Worm (Caenorhabditis elegans) whole organism, L2 larva: ENCODE data around the gene pals-27.

Source experiments
- Y55F3AM.14 ChIP-seq: fragments of 200-800 bp; sonication (Bioruptor generic); optimal IDR thresholded peaks from 2 replicates; lab custom pipeline; 2018; ENCODE audit warnings: mild to moderate bottlenecking, missing genetic modification characterization, missing compliant biosample characterization
- ama-1 ChIP-seq: fragments of 150-350 bp; optimal IDR thresholded peaks from 2 replicates; lab custom pipeline; 2018; ENCODE audit warnings: inconsistent platforms
- ceh-16 ChIP-seq: fragments of 150-350 bp; optimal IDR thresholded peaks from 2 replicates; lab custom pipeline; 2014; ENCODE audit warnings: missing biosample characterization, missing genetic modification characterization
- crh-2 ChIP-seq: sonication (generic microtip); optimal IDR thresholded peaks from 2 replicates; lab custom pipeline; 2017; ENCODE audit warnings: missing biosample characterization, missing genetic modification characterization
- elt-1 ChIP-seq: fragments of 150-350 bp; optimal IDR thresholded peaks from 2 replicates; lab custom pipeline; 2014; ENCODE audit warnings: missing biosample characterization, missing genetic modification characterization
- elt-3 ChIP-seq: sonication (generic microtip); optimal IDR thresholded peaks from 2 replicates; lab custom pipeline; 2017; ENCODE audit warnings: missing biosample characterization, missing genetic modification characterization
- lin-39 ChIP-seq: fragments of 150-350 bp; optimal IDR thresholded peaks from 2 replicates; lab custom pipeline; 2014; ENCODE audit warnings: missing biosample characterization, missing genetic modification reagents, missing genetic modification characterization
- mdl-1 ChIP-seq, 2 experiments: fragments of 150-350 bp in 1 of 2; sonication (generic microtip) in 1 of 2; optimal IDR thresholded peaks; 2 replicates each; lab custom pipeline; 2017; ENCODE audit warnings: missing biosample characterization in 2 of 2, missing genetic modification characterization in 2 of 2
- nhr-10 ChIP-seq: sonication (generic microtip); optimal IDR thresholded peaks from 2 replicates; lab custom pipeline; 2017; ENCODE audit warnings: missing biosample characterization, missing genetic modification characterization
- nhr-25 ChIP-seq: fragments of 150-350 bp; sonication (generic microtip); optimal IDR thresholded peaks from 3 replicates; lab custom pipeline; 2014; ENCODE audit warnings: missing biosample characterization, missing genetic modification characterization
- nhr-77 ChIP-seq: fragments of 150-350 bp; optimal IDR thresholded peaks from 2 replicates; lab custom pipeline; 2014; ENCODE audit warnings: missing biosample characterization, missing genetic modification characterization
- sma-9 ChIP-seq, 2 experiments: fragments of 150-350 bp in 1 of 2; sonication (generic microtip) in 1 of 2; optimal IDR thresholded peaks; 2 replicates each; lab custom pipeline; 2014 to 2016; ENCODE audit warnings: missing genetic modification characterization in 2 of 2, mild to moderate bottlenecking in 1 of 2, missing biosample characterization in 1 of 2, missing compliant biosample characterization in 1 of 2, missing genetic modification reagents in 1 of 2, moderate library complexity in 1 of 2
- zag-1 ChIP-seq: fragments of 150-350 bp; optimal IDR thresholded peaks from 2 replicates; lab custom pipeline; 2014; ENCODE audit warnings: missing biosample characterization, missing genetic modification characterization

DNA sequence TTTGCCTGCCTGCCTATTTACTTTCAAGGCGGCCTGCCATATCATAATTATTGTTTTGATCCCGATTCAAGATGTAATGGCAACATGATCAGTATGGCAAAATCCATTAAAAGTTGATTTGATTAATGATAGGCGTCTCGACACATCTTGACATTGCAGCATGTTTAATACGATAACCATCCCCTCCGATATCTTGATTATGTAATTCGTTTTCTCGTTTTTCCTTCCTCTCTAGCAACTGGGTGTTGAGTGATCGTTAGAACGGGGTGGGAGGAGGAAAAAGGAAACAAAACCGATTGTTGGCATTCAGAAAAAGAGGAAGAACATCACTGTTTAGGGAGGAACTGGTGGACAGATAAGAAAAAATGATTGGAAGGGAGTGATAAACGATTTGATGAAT, 10.5 kb downstream of the pals-27 start:
- no peak for TF ChIP-seq nhr-10
- no peak for TF ChIP-seq mdl-1 (tag; optimal IDR thresholded peaks at IDR 0.05; lab: Kevin White, UChicago)
- TF ChIP-seq elt-1 (tag; lab: Kevin White, UChicago) = no peak
- no peak for TF ChIP-seq sma-9 (GFP tag; optimal IDR thresholded peaks at IDR 0.05; lab: Kevin White, UChicago)
- TF ChIP-seq sma-9 (tag; optimal IDR thresholded peaks at IDR 0.05; lab: Kevin White, UChicago) = no peak
- no peak for TF ChIP-seq ama-1
- TF ChIP-seq crh-2 = no peak
- no peak for TF ChIP-seq nhr-77 (tag; lab: Kevin White, UChicago)
- no peak for TF ChIP-seq nhr-25
- no peak for TF ChIP-seq lin-39 (tag; lab: Kevin White, UChicago)
- TF ChIP-seq ceh-16 (tag; lab: Kevin White, UChicago) = peak; percentile 12
- no peak for TF ChIP-seq elt-3 (tag; lab: Kevin White, UChicago)
- no peak for TF ChIP-seq Y55F3AM.14
- no peak for TF ChIP-seq zag-1
